Fruit fly (Drosophila melanogaster): ENCODE data around the gene asun.

asun gene

dm6 chr3R:16244241-16244977 is 19.7 kb upstream of the asun start (continued):
- no peak for TF ChIP-seq achi (GFP tag; optimal IDR thresholded peaks at IDR 0.05)
- peak; percentile 13 for TF ChIP-seq Blimp-1 (GFP tag; optimal IDR thresholded peaks at IDR 0.05)
- peak; percentile 55 for TF ChIP-seq svp (GFP tag)
- peak; percentile 8 for TF ChIP-seq CG10631 (GFP tag; optimal IDR thresholded peaks at IDR 0.05)
- TF ChIP-seq CG11762 (GFP tag; optimal IDR thresholded peaks at IDR 0.05; ENCODE audit: insufficient read depth) = no peak
- TF ChIP-seq net (GFP tag; optimal IDR thresholded peaks at IDR 0.05) = peak; percentile 22
- peak; percentile 19 for TF ChIP-seq dac (GFP tag; optimal IDR thresholded peaks at IDR 0.05)
- no peak for TF ChIP-seq CG1621 (tag; optimal IDR thresholded peaks at IDR 0.05)
- TF ChIP-seq Hr4 (GFP tag; optimal IDR thresholded peaks at IDR 0.05) = peak; percentile 23
- no peak for TF ChIP-seq Hr38 (GFP tag; optimal IDR thresholded peaks at IDR 0.05)
- peak; percentile 36; the same call in 2 of the 3 replicates for TF ChIP-seq CG8119 (GFP tag; IDR thresholded peaks at IDR 0.05)
- no peak for TF ChIP-seq CG16779 (tag; optimal IDR thresholded peaks at IDR 0.05)
- TF ChIP-seq CG10669 (GFP tag; optimal IDR thresholded peaks at IDR 0.05) = no peak
- peak; percentile 41 for TF ChIP-seq OdsH (GFP tag; optimal IDR thresholded peaks at IDR 0.05)
- TF ChIP-seq Gug (GFP tag; IDR thresholded peaks at IDR 0.05) = no peak
- TF ChIP-seq spab (GFP tag; optimal IDR thresholded peaks at IDR 0.05) = no peak
- TF ChIP-seq Sox15 (GFP tag; optimal IDR thresholded peaks at IDR 0.05) = no peak
- TF ChIP-seq vri (GFP tag; optimal IDR thresholded peaks at IDR 0.05) = no peak
- TF ChIP-seq CG6808 (GFP tag; optimal IDR thresholded peaks at IDR 0.05) = peak; percentile 18
- TF ChIP-seq fd59A (GFP tag; optimal IDR thresholded peaks at IDR 0.05) = no peak

- no peak for TF ChIP-seq salr (GFP tag; optimal IDR thresholded peaks at IDR 0.05)
- no peak for TF ChIP-seq cyc (GFP tag; optimal IDR thresholded peaks at IDR 0.05)
- no peak for TF ChIP-seq Eip93F (GFP tag; optimal IDR thresholded peaks at IDR 0.05)
- TF ChIP-seq svp (GFP tag) = peak; percentile 92
- no peak for TF ChIP-seq CG16779 (tag; optimal IDR thresholded peaks at IDR 0.05)
- TF ChIP-seq CG4318 (GFP tag; optimal IDR thresholded peaks at IDR 0.05) = no peak
- no peak for TF ChIP-seq Smox (GFP tag; optimal IDR thresholded peaks at IDR 0.05)
- peak; percentile 49; the same call in 1 of the 3 replicates for TF ChIP-seq eg (GFP tag; IDR thresholded peaks at IDR 0.05)
- peak; percentile 10 for TF ChIP-seq Met (GFP tag; optimal IDR thresholded peaks at IDR 0.05)
- TF ChIP-seq fd85E (GFP tag; optimal IDR thresholded peaks at IDR 0.05) = no peak
- no peak for TF ChIP-seq dsx (GFP tag; optimal IDR thresholded peaks at IDR 0.05; ENCODE audit: poor library complexity, severe bottlenecking)
- peak; percentile 36 for TF ChIP-seq Eip78C (GFP tag)
- peak; percentile 16 for TF ChIP-seq CG6854 (GFP tag; optimal IDR thresholded peaks at IDR 0.05)
- no peak for TF ChIP-seq Hr39 (GFP tag; optimal IDR thresholded peaks at IDR 0.05)
- TF ChIP-seq Sox14 (GFP tag; optimal IDR thresholded peaks at IDR 0.05) = no peak
- TF ChIP-seq Blimp-1 (GFP tag; optimal IDR thresholded peaks at IDR 0.05) = peak; percentile 49
- TF ChIP-seq CG32006 (GFP tag; optimal IDR thresholded peaks at IDR 0.05) = no peak
- TF ChIP-seq topi (GFP tag; optimal IDR thresholded peaks at IDR 0.05) = no peak
- TF ChIP-seq pdm3 (GFP tag; optimal IDR thresholded peaks at IDR 0.05) = no peak
Measured at dm6 chr3R:16245298-16246098, 18.6 kb upstream of the asun start.

dm6 chr3R:16247027-16247426 is 17.0 kb upstream of the asun start:
- peak; percentile 28 for TF ChIP-seq Eip78C (GFP tag)
- TF ChIP-seq CG6163 (GFP tag; IDR thresholded peaks at IDR 0.05) = no peak; the same call in 2 of the 3 replicates
- peak in 1 of 2 experiments; percentile 34 for TF ChIP-seq ss (GFP tag; optimal IDR thresholded peaks at IDR 0.05)
